Fruit fly (Drosophila melanogaster) whole organism, pupa: Measurements from ENCODE around the gene vsg.

Source experiments
- CG12605 ChIP-seq: fragments of 200-800 bp; sonication (Bioruptor generic); IDR thresholded peaks from 2 replicates; pipeline ENCODE4 v1.3.6; 2022; ENCODE audit warnings: missing biosample characterization, missing genetic modification characterization
- CG32121 ChIP-seq: fragments of 200-800 bp; sonication (Bioruptor generic); IDR thresholded peaks from 2 replicates; pipeline ENCODE4 v1.3.6; 2022; ENCODE audit warnings: missing biosample characterization, missing genetic modification characterization
- CG9948 ChIP-seq: fragments of 200-800 bp; sonication (Bioruptor generic); optimal IDR thresholded peaks from 2 replicates; lab custom pipeline; 2018; ENCODE audit warnings: missing biosample characterization, mild to moderate bottlenecking, missing genetic modification characterization, moderate library complexity

DNA sequence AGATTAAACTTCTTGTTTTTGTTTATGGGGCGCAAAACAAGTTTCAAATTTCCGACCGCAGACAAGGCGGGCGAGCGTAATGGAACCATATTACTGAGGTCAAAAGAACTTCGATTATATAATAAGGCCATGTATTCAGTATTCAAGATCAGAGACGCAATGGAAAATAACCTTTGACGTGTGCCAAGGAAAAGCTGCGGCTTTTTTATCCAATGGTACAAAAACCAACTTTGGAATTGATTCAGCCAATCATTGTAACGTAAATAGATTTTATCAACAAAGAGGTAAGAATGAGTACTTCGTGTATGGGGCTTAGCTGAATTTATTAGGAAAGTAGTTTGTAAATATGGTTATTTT is 16.6 kb upstream of the vsg start:
- no peak for TF ChIP-seq CG32121
- no peak for TF ChIP-seq CG9948
- no peak for TF ChIP-seq CG12605 (GFP tag; lab: Robert Waterston, UW)
